Worm (Caenorhabditis elegans): ENCODE data around the gene unc-50.

- no peak for TF ChIP-seq tab-1 (GFP tag; IDR thresholded peaks at IDR 0.05)
- TF ChIP-seq med-1 (GFP tag; optimal IDR thresholded peaks at IDR 0.05; ENCODE audit: insufficient read depth), result no peak
- no peak for TF ChIP-seq cog-1 (tag; optimal IDR thresholded peaks at IDR 0.05)
Observed at ce11 chrIII:10357598-10358186, 39.7 kb upstream of the unc-50 start, which contains the start of gene umps-1.
